Worm (Caenorhabditis elegans) whole organism, L4/young adult: Measurements from ENCODE around the gene srh-272.

ENCODE experiments used
- W03F9.2 ChIP-seq: fragments of 150-350 bp; optimal IDR thresholded peaks from 2 replicates; lab custom pipeline; 2014; ENCODE audit warnings: missing biosample characterization, missing genetic modification characterization
- dao-5 ChIP-seq: sonication (generic microtip); optimal IDR thresholded peaks from 2 replicates; lab custom pipeline; 2016; ENCODE audit warnings: missing genotype, missing genetic modification characterization, moderate library complexity, missing compliant biosample characterization
- him-1 ChIP-seq: sonication (generic microtip); optimal IDR thresholded peaks from 2 replicates; lab custom pipeline; 2016; ENCODE audit warnings: missing genotype, missing genetic modification reagents, missing genetic modification characterization, missing compliant biosample characterization

Gene srh-272

ce11 chrV:2855473-2855872, 7.7 kb upstream of the srh-272 start, which contains the start of gene srj-57:
TSS of gene srj-57 (minus strand) at chrV:2855573.
- TF ChIP-seq dao-5 (tag; lab: Kevin White, UChicago) (no peak), W03F9.2 (tag; lab: Kevin White, UChicago) (no peak), him-1 (no peak)

- no peak for TF ChIP-seq him-1
- TF ChIP-seq W03F9.2 (tag; lab: Kevin White, UChicago) = no peak
- no peak for TF ChIP-seq dao-5 (tag; lab: Kevin White, UChicago)
Measured at ce11 chrV:2857842-2858241, 5.3 kb upstream of the srh-272 start, which contains the start of gene srj-55. TSS of gene srj-55 (minus strand) at chrV:2857942.

ce11 chrV:2859738-2860137, 3.4 kb upstream of the srh-272 start, which contains the start of gene srj-54:
TSS of gene srj-54 (minus strand) at chrV:2859838.
- no peak for TF ChIP-seq him-1
- no peak for TF ChIP-seq dao-5 (tag; lab: Kevin White, UChicago)
- no peak for TF ChIP-seq W03F9.2 (tag; lab: Kevin White, UChicago)

- no peak for TF ChIP-seq dao-5 (tag; lab: Kevin White, UChicago)
- TF ChIP-seq W03F9.2 (tag; lab: Kevin White, UChicago) = no peak
- TF ChIP-seq him-1 = no peak
Measured at ce11 chrV:2861505-2861904, 1.6 kb upstream of the srh-272 start, which contains the start of gene srh-270. TSS of gene srh-270 (minus strand) at chrV:2861605.

- TF ChIP-seq W03F9.2 (tag; lab: Kevin White, UChicago) (no peak), dao-5 (tag; lab: Kevin White, UChicago) (no peak), him-1 (no peak)
Measured at ce11 chrV:2864899-2865298, 1.8 kb downstream of the srh-272 start, which contains the start of gene srh-240. TSS of gene srh-240 (plus strand) at chrV:2865199.

- no peak for TF ChIP-seq him-1
- TF ChIP-seq dao-5 (tag; lab: Kevin White, UChicago) = no peak
- no peak for TF ChIP-seq W03F9.2 (tag; lab: Kevin White, UChicago)
Measured at ce11 chrV:2869503-2869902, 6.4 kb downstream of the srh-272 start, which contains the start of gene srh-241. TSS of gene srh-241 (minus strand) at chrV:2869603.

- TF ChIP-seq dao-5 (tag; lab: Kevin White, UChicago) (no peak), W03F9.2 (tag; lab: Kevin White, UChicago) (no peak), him-1 (no peak)
Measured at ce11 chrV:2870127-2870526, 7.0 kb downstream of the srh-272 start, which contains the start of gene srh-243. TSS of gene srh-243 (plus strand) at chrV:2870427.

- TF ChIP-seq dao-5 (tag; lab: Kevin White, UChicago) = no peak
- TF ChIP-seq him-1 = no peak
- TF ChIP-seq W03F9.2 (tag; lab: Kevin White, UChicago) = no peak
Measured at ce11 chrV:2871754-2872504, 8.8 kb downstream of the srh-272 start.

ce11 chrV:2872947-2873346, 9.8 kb downstream of the srh-272 start:
- no peak for TF ChIP-seq W03F9.2 (tag; lab: Kevin White, UChicago)
- no peak for TF ChIP-seq him-1
- no peak for TF ChIP-seq dao-5 (tag; lab: Kevin White, UChicago)

- TF ChIP-seq W03F9.2 (tag; lab: Kevin White, UChicago) (no peak), him-1 (no peak), dao-5 (tag; lab: Kevin White, UChicago) (no peak)
Measured at ce11 chrV:2875422-2875821, 12.3 kb downstream of the srh-272 start, which contains the start of gene folt-2. TSS of gene folt-2 (minus strand) at chrV:2875600.

- no peak for TF ChIP-seq dao-5 (tag; lab: Kevin White, UChicago)
- no peak for TF ChIP-seq him-1
- no peak for TF ChIP-seq W03F9.2 (tag; lab: Kevin White, UChicago)
Measured at ce11 chrV:2876188-2876831, 13.2 kb downstream of the srh-272 start.

- TF ChIP-seq dao-5 (tag; lab: Kevin White, UChicago) = no peak
- no peak for TF ChIP-seq him-1
- TF ChIP-seq W03F9.2 (tag; lab: Kevin White, UChicago) = no peak
Measured at ce11 chrV:2877509-2877908, 14.4 kb downstream of the srh-272 start, which contains the start of gene F37B4.10. TSS of gene F37B4.10 (minus strand) at chrV:2877609.

ce11 chrV:2879801-2880200, 16.7 kb downstream of the srh-272 start, which contains the start of gene str-39:
TSS of gene str-39 (minus strand) at chrV:2879901.
- TF ChIP-seq him-1 = no peak
- TF ChIP-seq dao-5 (tag; lab: Kevin White, UChicago) = no peak

- no peak for TF ChIP-seq W03F9.2 (tag; lab: Kevin White, UChicago)
- TF ChIP-seq dao-5 (tag; lab: Kevin White, UChicago) = no peak
- no peak for TF ChIP-seq him-1
Measured at ce11 chrV:2880356-2880755, 17.2 kb downstream of the srh-272 start.
